Worm (Caenorhabditis elegans) whole organism, L4 larva: ENCODE data around the gene set-20.

Experiments
- T20F7.1 ChIP-seq: fragments of 200-800 bp; sonication (Bioruptor generic); optimal IDR thresholded peaks from 2 replicates; lab custom pipeline; 2018; ENCODE audit warnings: mild to moderate bottlenecking, missing genetic modification characterization, missing compliant biosample characterization
- T26A8.4 ChIP-seq: fragments of 200-800 bp; sonication (Bioruptor generic); IDR thresholded peaks from 2 replicates; pipeline ENCODE4 v1.3.6; 2022; ENCODE audit warnings: missing genetic modification characterization, missing compliant biosample characterization
- Y105C5A.15 ChIP-seq: fragments of 200-800 bp; sonication (Bioruptor generic); IDR thresholded peaks from 2 replicates; pipeline ENCODE4 v1.3.6; 2022; ENCODE audit warnings: missing genetic modification characterization, missing compliant biosample characterization
- aha-1 ChIP-seq: fragments of 150-350 bp; peaks from one replicate; lab custom pipeline; 2014; ENCODE audit warnings: missing biosample characterization, missing genetic modification characterization
- ceh-20 ChIP-seq: fragments of 200-800 bp; sonication (Bioruptor generic); IDR thresholded peaks from 2 replicates; pipeline ENCODE4 v1.3.6; 2022; ENCODE audit warnings: missing genetic modification reagents, missing genetic modification characterization, missing compliant biosample characterization
- ceh-82 ChIP-seq: sonication (generic microtip); optimal IDR thresholded peaks from 2 replicates; lab custom pipeline; 2017; ENCODE audit warnings: missing biosample characterization, missing genetic modification characterization
- ctbp-1 ChIP-seq: fragments of 200-800 bp; sonication (Bioruptor generic); IDR thresholded peaks from 2 replicates; pipeline ENCODE4 v1.3.6; 2022; ENCODE audit warnings: missing genetic modification reagents, missing genetic modification characterization, missing compliant biosample characterization
- daf-12 ChIP-seq: fragments of 150-350 bp; optimal IDR thresholded peaks from 2 replicates; lab custom pipeline; 2014; ENCODE audit warnings: missing biosample characterization, missing genetic modification reagents, missing genetic modification characterization
- daf-19 ChIP-seq: fragments of 200-800 bp; sonication (Bioruptor generic); conservative IDR thresholded peaks from 2 replicates; pipeline ENCODE4 v1.3.6; 2022; ENCODE audit warnings: missing genetic modification characterization, missing compliant biosample characterization
- dmd-8 ChIP-seq: fragments of 200-800 bp; sonication (Bioruptor generic); IDR thresholded peaks from 2 replicates; pipeline ENCODE4 v1.3.6; 2022; ENCODE audit warnings: missing genetic modification characterization, missing compliant biosample characterization
- dmd-9 ChIP-seq: fragments of 200-800 bp; sonication (Bioruptor generic); IDR thresholded peaks from 2 replicates; pipeline ENCODE4 v1.3.6; 2022; ENCODE audit warnings: missing genetic modification reagents, missing genetic modification characterization, missing compliant biosample characterization
- duxl-1 ChIP-seq: sonication (generic microtip); optimal IDR thresholded peaks from 2 replicates; lab custom pipeline; 2016; ENCODE audit warnings: mild to moderate bottlenecking, missing genetic modification characterization, moderate library complexity, missing compliant biosample characterization; ENCODE audit not compliant: poor library complexity
- dve-1 ChIP-seq: sonication (generic microtip); optimal IDR thresholded peaks from 2 replicates; lab custom pipeline; 2017; ENCODE audit warnings: antibody characterized with exemption, mild to moderate bottlenecking, missing genetic modification characterization, missing compliant biosample characterization; ENCODE audit not compliant: insufficient read depth
- hif-1 ChIP-seq, 2 experiments: sonication (generic microtip); optimal IDR thresholded peaks; 2 replicates each; lab custom pipeline; 2016 to 2017; ENCODE audit warnings: missing compliant biosample characterization in 2 of 2, missing genetic modification characterization in 2 of 2, missing genetic modification reagents in 2 of 2, missing genotype in 2 of 2, mild to moderate bottlenecking in 1 of 2
- hlh-30 ChIP-seq: sonication (generic microtip); optimal IDR thresholded peaks from 2 replicates; lab custom pipeline; 2017; ENCODE audit warnings: antibody characterized with exemption, mild to moderate bottlenecking, missing genetic modification characterization, missing compliant biosample characterization; ENCODE audit not compliant: insufficient read depth
- hmg-1.1 ChIP-seq: fragments of 200-800 bp; sonication (Bioruptor generic); IDR thresholded peaks from 2 replicates; pipeline ENCODE4 v1.3.6; 2022; ENCODE audit warnings: missing genetic modification reagents, missing genetic modification characterization, missing compliant biosample characterization
- lin-15B ChIP-seq: fragments of 150-350 bp; sonication (generic microtip); optimal IDR thresholded peaks from 3 replicates; lab custom pipeline; 2014; ENCODE audit warnings: missing biosample characterization, missing genetic modification characterization
- lin-29 ChIP-seq: fragments of 200-800 bp; sonication (Bioruptor generic); IDR thresholded peaks from 2 replicates; pipeline ENCODE4 v1.3.6; 2022; ENCODE audit warnings: missing genetic modification reagents, missing genetic modification characterization, missing compliant biosample characterization
- madf-9 ChIP-seq: fragments of 200-800 bp; sonication (Bioruptor generic); conservative IDR thresholded peaks from 2 replicates; pipeline ENCODE4 v1.3.6; 2022; ENCODE audit warnings: missing genetic modification reagents, missing genetic modification characterization, missing compliant biosample characterization
- mep-1 ChIP-seq: fragments of 150-350 bp; sonication (generic microtip); optimal IDR thresholded peaks from 3 replicates; lab custom pipeline; 2014; ENCODE audit warnings: missing biosample characterization, missing genetic modification characterization
- mes-2 ChIP-seq: sonication (generic microtip); optimal IDR thresholded peaks from 2 replicates; lab custom pipeline; 2016; ENCODE audit warnings: missing genotype, mild to moderate bottlenecking, missing genetic modification characterization, missing compliant biosample characterization; ENCODE audit not compliant: poor library complexity, severe bottlenecking
- mxl-2 ChIP-seq: fragments of 200-800 bp; sonication (Bioruptor generic); conservative IDR thresholded peaks from 2 replicates; pipeline ENCODE4 v1.3.6; 2022; ENCODE audit warnings: missing genetic modification reagents, missing genetic modification characterization, missing compliant biosample characterization
- mxl-3 ChIP-seq: fragments of 200-800 bp; sonication (Bioruptor generic); optimal IDR thresholded peaks from 2 replicates; lab custom pipeline; 2018; ENCODE audit warnings: mild to moderate bottlenecking, missing genetic modification characterization, missing compliant biosample characterization
- nhr-25 ChIP-seq: sonication (generic microtip); optimal IDR thresholded peaks from 2 replicates; lab custom pipeline; 2017; ENCODE audit warnings: missing genetic modification characterization, mild to moderate bottlenecking, missing compliant biosample characterization, antibody characterized with exemption, moderate library complexity, borderline replicate concordance; ENCODE audit not compliant: insufficient read depth
- nhr-42 ChIP-seq: fragments of 200-800 bp; sonication (Bioruptor generic); IDR thresholded peaks from 2 replicates; pipeline ENCODE4 v1.3.6; 2022; ENCODE audit warnings: missing genetic modification characterization, missing compliant biosample characterization
- nhr-6 ChIP-seq: fragments of 150-350 bp; optimal IDR thresholded peaks from 2 replicates; lab custom pipeline; 2014; ENCODE audit warnings: missing biosample characterization, missing genetic modification characterization
- pha-4 ChIP-seq, 2 experiments: fragments of 150-350 bp in 1 of 2; fragments of 200-800 bp in 1 of 2; sonication (Bioruptor generic) in 1 of 2; IDR thresholded peaks in 1 of 2; optimal IDR thresholded peaks in 1 of 2; 2 replicates each; pipeline versions ENCODE4 v1.3.6 to Lab custom; 2014 to 2022; ENCODE audit warnings: missing genetic modification characterization in 2 of 2, missing genetic modification reagents in 2 of 2, missing biosample characterization in 1 of 2, missing compliant biosample characterization in 1 of 2
- pqm-1 ChIP-seq: sonication (generic microtip); optimal IDR thresholded peaks from 2 replicates; lab custom pipeline; 2017; ENCODE audit warnings: missing biosample characterization, missing genetic modification characterization
- rbr-2 ChIP-seq: sonication (generic microtip); optimal IDR thresholded peaks from 2 replicates; lab custom pipeline; 2016; ENCODE audit warnings: missing genotype, missing genetic modification characterization, missing compliant biosample characterization
- skn-1 ChIP-seq: fragments of 150-350 bp; optimal IDR thresholded peaks from 2 replicates; lab custom pipeline; 2014; ENCODE audit warnings: missing biosample characterization, missing genetic modification characterization
- snpc-1.2 ChIP-seq: fragments of 200-800 bp; sonication (Bioruptor generic); IDR thresholded peaks from 2 replicates; pipeline ENCODE4 v1.3.6; 2022; ENCODE audit warnings: missing genetic modification reagents, missing genetic modification characterization, missing compliant biosample characterization
- snpc-4 ChIP-seq: fragments of 150-350 bp; optimal IDR thresholded peaks from 2 replicates; lab custom pipeline; 2014; ENCODE audit warnings: missing biosample characterization, missing genetic modification characterization
- tag-97 ChIP-seq: fragments of 200-800 bp; sonication (Bioruptor generic); IDR thresholded peaks from 2 replicates; pipeline ENCODE4 v1.3.6; 2022; ENCODE audit warnings: missing genetic modification characterization, missing compliant biosample characterization
- tra-1 ChIP-seq: fragments of 200-800 bp; sonication (Bioruptor generic); IDR thresholded peaks from 2 replicates; pipeline ENCODE4 v1.3.6; 2022; ENCODE audit warnings: missing genetic modification reagents, missing genetic modification characterization, missing compliant biosample characterization
- unc-39 ChIP-seq: sonication (generic microtip); optimal IDR thresholded peaks from 2 replicates; lab custom pipeline; 2017; ENCODE audit warnings: missing biosample characterization, missing genetic modification characterization
- unc-62 ChIP-seq, 3 experiments: fragments of 150-350 bp in 1 of 3; sonication (generic microtip); optimal IDR thresholded peaks in 2 of 3; peaks in 1 of 3; 1 replicate in 1 of 3; 2 replicates in 2 of 3; lab custom pipeline; 2014 to 2017; ENCODE audit warnings: missing biosample characterization in 3 of 3, missing genetic modification characterization in 3 of 3, missing genetic modification reagents in 3 of 3, missing genotype in 1 of 3
- vab-7 ChIP-seq: fragments of 200-800 bp; sonication (Bioruptor generic); IDR thresholded peaks from 2 replicates; pipeline ENCODE4 v1.3.6; 2022; ENCODE audit warnings: missing genetic modification reagents, missing genetic modification characterization, missing compliant biosample characterization
- zag-1 ChIP-seq: fragments of 150-350 bp; optimal IDR thresholded peaks from 2 replicates; lab custom pipeline; 2014; ENCODE audit warnings: missing biosample characterization, missing genetic modification characterization
- zfp-2 ChIP-seq: sonication (generic microtip); optimal IDR thresholded peaks from 2 replicates; lab custom pipeline; 2016; ENCODE audit warnings: mild to moderate bottlenecking, missing genetic modification characterization, missing compliant biosample characterization
- zip-11 ChIP-seq: fragments of 200-800 bp; sonication (Bioruptor generic); IDR thresholded peaks from 2 replicates; pipeline ENCODE4 v1.3.6; 2022; ENCODE audit warnings: missing genetic modification characterization, missing compliant biosample characterization
- zip-2 ChIP-seq: fragments of 150-350 bp; optimal IDR thresholded peaks from 2 replicates; lab custom pipeline; 2014; ENCODE audit warnings: missing biosample characterization, missing genetic modification characterization
- ztf-11 ChIP-seq: fragments of 150-350 bp; optimal IDR thresholded peaks from 2 replicates; lab custom pipeline; 2014; ENCODE audit warnings: missing biosample characterization, missing genetic modification characterization
- ztf-7 ChIP-seq: fragments of 150-350 bp; optimal IDR thresholded peaks from 2 replicates; lab custom pipeline; 2014; ENCODE audit warnings: missing biosample characterization, missing genetic modification characterization

The set-20 gene

DNA sequence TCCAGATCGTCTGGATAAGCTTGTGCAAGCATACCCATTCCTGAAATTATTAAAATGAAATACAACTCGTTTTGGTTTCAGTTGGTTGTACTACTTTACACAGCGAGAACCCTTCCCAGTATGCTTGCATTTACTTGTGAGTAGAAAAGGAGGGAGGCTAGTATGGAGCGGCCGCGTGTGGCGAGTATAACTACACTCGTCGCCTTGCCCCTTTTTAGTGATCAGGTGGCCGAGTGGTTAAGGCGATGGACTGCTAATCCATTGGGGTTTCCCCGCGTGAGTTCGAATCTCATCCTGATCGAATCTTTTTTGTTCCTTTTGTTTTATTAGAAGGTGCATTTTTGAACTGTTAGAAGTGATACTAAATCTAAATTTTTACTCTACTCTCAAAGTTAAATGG lies 21.9 kb upstream of the set-20 start (continued):
- TF ChIP-seq zag-1 (tag; lab: Kevin White, UChicago) = no peak
- peak; percentile 64 for TF ChIP-seq rbr-2
- TF ChIP-seq pqm-1 = no peak
- TF ChIP-seq tag-97 (GFP tag; lab: Robert Waterston, UW) = no peak

- TF ChIP-seq unc-39 (tag; lab: Kevin White, UChicago) = no peak
- TF ChIP-seq unc-62 (GFP tag; optimal IDR thresholded peaks at IDR 0.05 in 1 of 2; lab: Kevin White, UChicago) = peak in 1 of 2 experiments; percentile 51
- TF ChIP-seq unc-62 (tag; optimal IDR thresholded peaks at IDR 0.05; lab: Kevin White, UChicago) = no peak
- peak; percentile 74 for TF ChIP-seq aha-1
Observed at ce11 chrX:5699555-5699954, 13.6 kb upstream of the set-20 start.

ce11 chrX:5698419-5698818 lies 12.5 kb upstream of the set-20 start:
- peak in 1 of 2 experiments; percentile 59 for TF ChIP-seq unc-62 (GFP tag; optimal IDR thresholded peaks at IDR 0.05 in 1 of 2; lab: Kevin White, UChicago)
- no peak for TF ChIP-seq unc-62 (tag; optimal IDR thresholded peaks at IDR 0.05; lab: Kevin White, UChicago)
- no peak for TF ChIP-seq nhr-6 (tag; lab: Kevin White, UChicago)

ce11 chrX:5697208-5697607 lies 11.2 kb upstream of the set-20 start, which contains the start of gene W01C8.5:
Gene W01C8.5, minus strand, starts transcription at chrX:5697308.
- TF ChIP-seq T26A8.4 (GFP tag; lab: Robert Waterston, UW) = no peak
- TF ChIP-seq nhr-42 = no peak
- no peak for TF ChIP-seq ztf-7 (tag; lab: Kevin White, UChicago)
- TF ChIP-seq Y105C5A.15 (GFP tag; lab: Robert Waterston, UW) = no peak
- no peak for TF ChIP-seq mes-2 (tag; lab: Kevin White, UChicago)
- TF ChIP-seq zfp-2 (tag; lab: Kevin White, UChicago) = no peak
- no peak for TF ChIP-seq hlh-30 (tag; lab: Kevin White, UChicago)
- TF ChIP-seq skn-1 = no peak
- no peak for TF ChIP-seq hif-1 (tag; optimal IDR thresholded peaks at IDR 0.05; lab: Kevin White, UChicago)
- no peak for TF ChIP-seq mxl-2 (GFP tag; lab: Robert Waterston, UW)

ce11 chrX:5696197-5696596 lies 10.2 kb upstream of the set-20 start:
- peak; percentile 58 for TF ChIP-seq mep-1 (tag; lab: Kevin White, UChicago)
- no peak for TF ChIP-seq madf-9 (GFP tag; lab: Robert Waterston, UW)
- TF ChIP-seq ceh-82 (tag; lab: Kevin White, UChicago) = no peak
- peak; percentile 48 for TF ChIP-seq nhr-25 (tag; lab: Kevin White, UChicago)
- TF ChIP-seq pqm-1 = peak; percentile 65
- TF ChIP-seq daf-19 = no peak
- TF ChIP-seq T20F7.1 (GFP tag; lab: Kevin White, UChicago) = peak; percentile 21
- TF ChIP-seq snpc-1.2 (GFP tag; lab: Robert Waterston, UW) = no peak
- TF ChIP-seq tra-1 (GFP tag; lab: Robert Waterston, UW) = 0 out of 2 replicates have a peak, but pooled peaks have one; percentile 26
- no peak for TF ChIP-seq vab-7 (GFP tag; lab: Robert Waterston, UW)
- peak; percentile 89 for TF ChIP-seq hlh-30 (tag; lab: Kevin White, UChicago)
- no peak for TF ChIP-seq snpc-4 (tag; lab: Kevin White, UChicago)
- no peak for TF ChIP-seq zip-2 (tag; lab: Kevin White, UChicago)
- no peak for TF ChIP-seq lin-29 (GFP tag; lab: Robert Waterston, UW)
- TF ChIP-seq ceh-20 (GFP tag; lab: Robert Waterston, UW) = no peak
- no peak for TF ChIP-seq ztf-11
- peak; percentile 38; the same call in 1 of the 2 replicates for TF ChIP-seq hmg-1.1 (GFP tag; lab: Robert Waterston, UW)
- no peak for TF ChIP-seq zip-11 (GFP tag; lab: Robert Waterston, UW)
- TF ChIP-seq mxl-3 = peak; percentile 78
- TF ChIP-seq lin-15B (tag; lab: Kevin White, UChicago) = no peak
- TF ChIP-seq ctbp-1 (GFP tag; lab: Robert Waterston, UW) = 0 out of 2 replicates have a peak, but pooled peaks have one; percentile 44
- no peak for TF ChIP-seq dmd-9 (GFP tag; lab: Robert Waterston, UW)
- no peak for TF ChIP-seq pha-4 (GFP tag; IDR thresholded peaks at IDR 0.05; lab: Robert Waterston, UW)
- TF ChIP-seq pha-4 (tag; optimal IDR thresholded peaks at IDR 0.05; lab: Kevin White, UChicago) = no peak
- no peak for TF ChIP-seq daf-12 (tag; lab: Kevin White, UChicago)
- TF ChIP-seq dmd-8 (GFP tag; lab: Robert Waterston, UW) = no peak
- TF ChIP-seq duxl-1 = no peak
- TF ChIP-seq dve-1 = peak; percentile 53
